Fruit fly (Drosophila melanogaster): ENCODE measurements around the gene pie.

The pie gene

DNA sequence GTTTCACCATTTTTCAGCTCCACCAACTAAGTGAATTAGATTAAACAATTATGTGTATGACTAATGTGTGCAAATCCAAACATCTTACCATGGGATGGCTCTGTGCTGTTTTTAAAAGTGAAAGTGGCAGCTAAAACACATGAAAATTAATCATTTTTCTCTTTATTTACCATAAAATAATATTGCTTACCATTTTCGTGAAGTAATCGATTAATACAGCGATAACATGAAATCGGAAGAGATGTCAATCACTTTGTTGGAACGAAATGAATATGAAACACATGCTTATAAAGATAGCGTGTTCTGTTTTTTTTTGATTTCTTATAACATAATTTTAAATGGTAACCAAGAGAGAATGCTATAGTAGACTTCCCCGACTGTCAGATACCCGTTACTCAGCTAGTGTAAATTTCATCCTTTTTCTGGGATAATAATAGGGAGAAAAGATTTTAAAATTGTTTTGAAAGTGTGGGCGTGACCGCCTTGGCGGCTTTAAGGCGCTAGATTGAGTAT lies 18.7 kb downstream of the pie start (continued):
- TF ChIP-seq YL-1 (GFP tag; optimal IDR thresholded peaks at IDR 0.05) (peak; percentile 45), esg (GFP tag; conservative IDR thresholded peaks at IDR 0.05) (no peak), CG32767 (GFP tag; IDR thresholded peaks at IDR 0.05) (no peak), CG1603 (tag; optimal IDR thresholded peaks at IDR 0.05) (peak; percentile 91), nerfin-2 (GFP tag; IDR thresholded peaks at IDR 0.05; ENCODE audit: partially characterized antibody) (no peak), chm (GFP tag; IDR thresholded peaks at IDR 0.05) (no peak), mam (GFP tag; optimal IDR thresholded peaks at IDR 0.05) (peak; percentile 25), CG11723 (GFP tag; optimal IDR thresholded peaks at IDR 0.05) (peak; percentile 49), BEAF-32 (GFP tag; optimal IDR thresholded peaks at IDR 0.05) (peak; percentile 57), zfh2 (GFP tag; optimal IDR thresholded peaks at IDR 0.05) (no peak), CG2129 (GFP tag; IDR thresholded peaks at IDR 0.05; ENCODE audit: partially characterized antibody) (no peak), Dll (GFP tag; IDR thresholded peaks at IDR 0.05; ENCODE audit: partially characterized antibody) (peak; percentile 63), Sry-β (GFP tag; optimal IDR thresholded peaks at IDR 0.05) (peak; percentile 54), unpg (GFP tag; optimal IDR thresholded peaks at IDR 0.05) (no peak), Med (GFP tag) (peak; percentile 59), fd3F (GFP tag; optimal IDR thresholded peaks at IDR 0.05) (no peak), CG12391 (tag; optimal IDR thresholded peaks at IDR 0.05) (no peak), HHEX (GFP tag; optimal IDR thresholded peaks at IDR 0.05) (no peak), CrebB (tag; optimal IDR thresholded peaks at IDR 0.05) (no peak), CG10431 (GFP tag; optimal IDR thresholded peaks at IDR 0.05) (no peak), abd-A (tag; optimal IDR thresholded peaks at IDR 0.05) (no peak), slou (GFP tag; optimal IDR thresholded peaks at IDR 0.05) (no peak), CG11085 (GFP tag; IDR thresholded peaks at IDR 0.05) (no peak), Deaf1 (tag; optimal IDR thresholded peaks at IDR 0.05) (no peak), CG4617 (GFP tag; optimal IDR thresholded peaks at IDR 0.05; ENCODE audit: borderline replicate concordance) (peak; percentile 57), Poxn (GFP tag; IDR thresholded peaks at IDR 0.05) (no peak), CG17328 (GFP tag; IDR thresholded peaks at IDR 0.05) (no peak), bbx (GFP tag; IDR thresholded peaks at IDR 0.05; ENCODE audit: partially characterized antibody) (0 out of 2 replicates have a peak, but pooled peaks have one; percentile 9), inv (GFP tag; IDR thresholded peaks at IDR 0.05; ENCODE audit: partially characterized antibody) (0 out of 2 replicates have a peak, but pooled peaks have one; percentile 22), az2 (GFP tag; optimal IDR thresholded peaks at IDR 0.05) (no peak), CG2120 (GFP tag; optimal IDR thresholded peaks at IDR 0.05) (no peak), br (optimal IDR thresholded peaks at IDR 0.05) (no peak), B-H1 (GFP tag; IDR thresholded peaks at IDR 0.05) (no peak), CG4730 (GFP tag; IDR thresholded peaks at IDR 0.05) (no peak), knrl (GFP tag; IDR thresholded peaks at IDR 0.05; ENCODE audit: partially characterized antibody) (no peak), CG34224 (GFP tag; IDR thresholded peaks at IDR 0.05; ENCODE audit: partially characterized antibody) (peak; percentile 44; the same call in 2 of the 3 replicates), gfzf (GFP tag; optimal IDR thresholded peaks at IDR 0.05) (no peak), vnd (GFP tag; IDR thresholded peaks at IDR 0.05; ENCODE audit: partially characterized antibody) (0 out of 3 replicates have a peak, but pooled peaks have one; percentile 38), CG14860 (GFP tag; IDR thresholded peaks at IDR 0.05; ENCODE audit: partially characterized antibody) (peak; percentile 42; the same call in 1 of the 3 replicates), sens (GFP tag) (peak; percentile 91), CG31365 (tag; optimal IDR thresholded peaks at IDR 0.05) (no peak), CG6813 (GFP tag; optimal IDR thresholded peaks at IDR 0.05) (no peak), Dad (GFP tag; optimal IDR thresholded peaks at IDR 0.05) (no peak), CG14050 (GFP tag; IDR thresholded peaks at IDR 0.05) (no peak), Hsf (GFP tag; optimal IDR thresholded peaks at IDR 0.05) (no peak), Gsc (GFP tag; IDR thresholded peaks at IDR 0.05) (no peak), HLH4C (GFP tag; IDR thresholded peaks at IDR 0.05; ENCODE audit: partially characterized antibody) (peak; percentile 67), Max (GFP tag; optimal IDR thresholded peaks at IDR 0.05) (no peak), CG14965 (GFP tag; optimal IDR thresholded peaks at IDR 0.05; ENCODE audit: borderline replicate concordance) (no peak)
